Worm (Caenorhabditis elegans): ENCODE results near the gene C33D9.13.

ce11 chrIV:8740952-8741438, 44.1 kb downstream of the C33D9.13 start, which contains the start of gene F21D5.6:
- TF ChIP-seq cebp-2 (GFP tag; IDR thresholded peaks at IDR 0.05) (no peak), pha-4 (tag; optimal IDR thresholded peaks at IDR 0.05) (no peak), ztf-6 (GFP tag; IDR thresholded peaks at IDR 0.05) (no peak), ama-1 (optimal IDR thresholded peaks at IDR 0.05) (no peak), ama-1 (GFP tag; optimal IDR thresholded peaks at IDR 0.05) (no peak)
